Worm (Caenorhabditis elegans): ENCODE data around the gene F26A1.7.

The F26A1.7 gene

DNA sequence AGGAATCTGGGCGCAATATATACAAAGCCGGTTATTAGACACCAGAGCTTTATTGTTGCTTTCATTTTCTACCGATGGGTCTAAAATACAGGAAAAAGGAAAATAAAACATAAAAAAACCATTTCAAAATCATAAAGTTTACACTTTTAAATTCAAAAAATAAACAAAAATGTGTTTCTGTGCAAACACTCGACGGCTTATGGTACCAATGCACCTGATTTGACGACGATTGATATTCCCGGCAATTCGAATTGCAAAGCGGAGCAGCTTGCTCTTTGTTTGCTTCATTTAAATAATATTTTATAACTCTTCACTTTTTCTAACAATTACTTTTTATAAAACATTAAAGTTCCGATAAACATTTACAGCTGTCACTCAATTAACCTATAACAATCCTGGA, 30.4 kb upstream of the F26A1.7 start, which contains the start of gene F26A1.1:
Gene F26A1.1, plus strand, starts transcription at position 369 of the 400 bp plus-strand sequence.
- TF ChIP-seq sox-2 (GFP tag; IDR thresholded peaks at IDR 0.05) (no peak), mec-3 (tag; optimal IDR thresholded peaks at IDR 0.05; ENCODE audit: borderline replicate concordance) (no peak), ceh-9 (tag; optimal IDR thresholded peaks at IDR 0.05) (no peak), pros-1 (tag; optimal IDR thresholded peaks at IDR 0.05) (no peak), ceh-2 (tag; optimal IDR thresholded peaks at IDR 0.05) (no peak), ceh-22 (tag; optimal IDR thresholded peaks at IDR 0.05) (no peak), dve-1 (tag; optimal IDR thresholded peaks at IDR 0.05) (no peak), ceh-30 (tag; optimal IDR thresholded peaks at IDR 0.05) (no peak), ahr-1 (tag; optimal IDR thresholded peaks at IDR 0.05) (no peak), syd-9 (tag; optimal IDR thresholded peaks at IDR 0.05) (no peak)

- TF ChIP-seq npax-4 (tag; optimal IDR thresholded peaks at IDR 0.05) (no peak), lim-6 (tag; optimal IDR thresholded peaks at IDR 0.05) (no peak), F13H6.1 (tag; optimal IDR thresholded peaks at IDR 0.05) (no peak), hlh-30 (tag; optimal IDR thresholded peaks at IDR 0.05; ENCODE audit: insufficient read depth) (peak; percentile 81), ceh-30 (tag; optimal IDR thresholded peaks at IDR 0.05) (no peak)
Measured at ce11 chrIII:4849739-4850138, 30.0 kb upstream of the F26A1.7 start, which contains the start of gene nonu-1. nonu-1 (minus strand) TSS chrIII:4849907.

DNA sequence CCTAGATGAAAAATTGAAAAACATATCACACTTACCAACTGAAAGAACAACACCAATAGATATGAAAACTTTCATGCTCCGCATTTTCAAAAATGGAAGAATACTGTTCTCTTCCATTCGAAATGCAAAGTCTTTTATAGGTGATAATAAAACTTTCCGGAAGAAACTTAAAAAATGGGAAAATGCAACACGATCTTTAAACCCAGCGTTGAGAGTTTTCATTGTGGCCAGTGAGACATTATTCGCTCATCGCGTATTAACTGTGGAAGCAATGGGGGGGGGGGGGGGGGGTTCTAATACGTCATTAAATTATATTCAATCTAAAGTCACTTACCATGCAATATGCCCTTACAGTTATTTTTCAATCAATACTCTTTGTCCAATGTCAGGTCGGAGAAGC, 24.6 kb upstream of the F26A1.7 start, which contains the start of the genes clec-157 and fkh-5:
Gene clec-157, minus strand, starts transcription at position 101 of the 400 bp plus-strand sequence.
Gene fkh-5, plus strand, starts transcription at position 336 of the 400 bp plus-strand sequence.
- no peak for TF ChIP-seq tbx-2 (tag; optimal IDR thresholded peaks at IDR 0.05)
- no peak for TF ChIP-seq F13H6.1 (tag; optimal IDR thresholded peaks at IDR 0.05)
- no peak for TF ChIP-seq nfya-1 (tag; optimal IDR thresholded peaks at IDR 0.05)
- TF ChIP-seq mec-3 (tag; optimal IDR thresholded peaks at IDR 0.05; ENCODE audit: borderline replicate concordance): no peak
- TF ChIP-seq ceh-30 (tag; optimal IDR thresholded peaks at IDR 0.05): no peak
- TF ChIP-seq hlh-8 (tag; optimal IDR thresholded peaks at IDR 0.05): no peak
- TF ChIP-seq dve-1 (tag; optimal IDR thresholded peaks at IDR 0.05): no peak
- TF ChIP-seq hlh-15 (tag; optimal IDR thresholded peaks at IDR 0.05): no peak
- TF ChIP-seq ahr-1 (tag; optimal IDR thresholded peaks at IDR 0.05): no peak
- TF ChIP-seq C38D4.7 (GFP tag; optimal IDR thresholded peaks at IDR 0.05): no peak
- no peak for TF ChIP-seq hlh-30 (tag; optimal IDR thresholded peaks at IDR 0.05; ENCODE audit: insufficient read depth)
- no peak for TF ChIP-seq lim-6 (tag; optimal IDR thresholded peaks at IDR 0.05)
- TF ChIP-seq sox-4 (tag; optimal IDR thresholded peaks at IDR 0.05): no peak

DNA sequence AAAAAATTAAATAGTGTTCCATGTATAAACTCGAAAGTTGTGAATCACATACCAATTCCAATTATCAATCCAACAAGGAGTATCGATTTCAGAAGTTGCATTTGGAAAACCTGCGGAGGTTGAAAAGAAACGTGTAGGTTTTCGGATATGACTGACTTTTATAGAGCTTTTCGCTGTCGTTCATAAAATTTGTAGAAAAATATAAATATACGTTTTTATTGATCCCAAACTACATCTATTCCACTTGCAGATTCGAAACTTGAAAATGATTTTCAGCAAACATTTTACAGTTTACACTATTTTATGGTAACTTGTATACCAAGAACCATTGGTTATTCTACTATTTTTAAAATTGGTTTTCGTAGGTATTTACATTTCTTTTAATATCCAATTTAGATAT, 22.4 kb upstream of the F26A1.7 start, which contains the start of gene clec-156:
Gene clec-156, minus strand, starts transcription at position 101 of the 400 bp plus-strand sequence.
- TF ChIP-seq unc-55 (GFP tag; optimal IDR thresholded peaks at IDR 0.05): no peak
- no peak for TF ChIP-seq ceh-48 (tag; optimal IDR thresholded peaks at IDR 0.05)
- no peak for TF ChIP-seq npax-4 (tag; optimal IDR thresholded peaks at IDR 0.05)
- TF ChIP-seq ref-2 (tag; optimal IDR thresholded peaks at IDR 0.05): no peak
- no peak for TF ChIP-seq elt-2 (tag; optimal IDR thresholded peaks at IDR 0.05)

ce11 chrIII:4837429-4837828, 17.7 kb upstream of the F26A1.7 start, which contains the start of the genes acbp-7 and F26A1.19:
acbp-7 (plus strand) TSS chrIII:4837729.
F26A1.19 (plus strand) TSS chrIII:4837731.
- TF ChIP-seq Y22D7AL.16 (tag; optimal IDR thresholded peaks at IDR 0.05) (no peak), gmeb-2 (tag; optimal IDR thresholded peaks at IDR 0.05) (no peak), T23F11.4 (GFP tag; optimal IDR thresholded peaks at IDR 0.05) (no peak), nhr-232 (tag; optimal IDR thresholded peaks at IDR 0.05) (no peak), fkh-6 (tag; optimal IDR thresholded peaks at IDR 0.05) (no peak), pha-2 (tag; optimal IDR thresholded peaks at IDR 0.05) (no peak), elt-2 (tag; optimal IDR thresholded peaks at IDR 0.05) (no peak), dve-1 (tag; optimal IDR thresholded peaks at IDR 0.05) (no peak)

ce11 chrIII:4830207-4830606, 10.5 kb upstream of the F26A1.7 start, which contains the start of gene nspd-9:
nspd-9 (minus strand) TSS chrIII:4830307.
- TF ChIP-seq sox-4 (tag; optimal IDR thresholded peaks at IDR 0.05) (no peak), ref-2 (tag; optimal IDR thresholded peaks at IDR 0.05) (no peak), ceh-19 (GFP tag; optimal IDR thresholded peaks at IDR 0.05) (no peak), npax-4 (tag; optimal IDR thresholded peaks at IDR 0.05) (no peak), dve-1 (tag; optimal IDR thresholded peaks at IDR 0.05) (no peak)
